Worm (Caenorhabditis elegans) whole organism, early embryonic: ENCODE measurements around the gene kbp-4.

Experiments used
- F13C5.2 ChIP-seq: sonication (generic microtip); optimal IDR thresholded peaks from 2 replicates; lab custom pipeline; 2017; ENCODE audit warnings: mild to moderate bottlenecking, missing genetic modification characterization, inconsistent platforms, missing compliant biosample characterization
- ama-1 ChIP-seq: fragments of 150-350 bp; optimal IDR thresholded peaks from 2 replicates; lab custom pipeline; 2014
- scrt-1 ChIP-seq: fragments of 200-800 bp; sonication (Bioruptor generic); IDR thresholded peaks from 2 replicates; pipeline ENCODE4 v1.3.6; 2022; ENCODE audit warnings: missing genetic modification characterization, missing compliant biosample characterization

DNA sequence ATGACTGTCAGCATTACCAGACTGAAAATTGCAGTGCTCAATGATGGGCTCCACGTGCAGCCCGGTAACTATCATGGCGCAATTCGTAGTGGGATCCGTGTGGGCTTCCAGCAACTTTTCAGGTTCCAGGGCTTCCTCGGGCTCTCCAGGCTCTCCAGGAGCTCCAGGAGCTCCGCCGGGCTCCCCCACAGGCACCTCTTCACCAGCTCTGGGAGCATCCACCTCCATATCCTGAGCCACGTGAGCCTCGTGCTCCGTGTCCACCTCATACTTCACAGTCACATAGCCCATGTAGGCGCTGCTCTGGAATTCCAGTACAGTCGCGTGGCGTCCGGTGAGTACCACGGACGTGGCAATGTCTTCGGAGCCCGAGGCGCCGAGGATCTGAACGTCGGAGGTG is 28.8 kb upstream of the kbp-4 start:
- no peak for TF ChIP-seq scrt-1 (GFP tag; lab: Robert Waterston, UW)
- TF ChIP-seq ama-1, result no peak
- no peak for TF ChIP-seq F13C5.2 (tag; lab: Kevin White, UChicago)
